Fruit fly (Drosophila melanogaster) whole organism, pupa: Measurements from ENCODE around the gene CG9932.

Source experiments
- CG10348 ChIP-seq: fragments of 200-800 bp; sonication (Bioruptor generic); IDR thresholded peaks from 2 replicates; pipeline ENCODE4 v1.3.6; 2022; ENCODE audit warnings: missing biosample characterization, missing genetic modification characterization
- CG13204 ChIP-seq: fragments of 200-800 bp; sonication (Bioruptor generic); optimal IDR thresholded peaks from 2 replicates; lab custom pipeline; 2018; ENCODE audit warnings: missing biosample characterization, mild to moderate bottlenecking, missing genetic modification characterization, moderate library complexity
- CG14655 ChIP-seq: fragments of 200-800 bp; sonication (Bioruptor generic); optimal IDR thresholded peaks from 3 replicates; lab custom pipeline; 2017; ENCODE audit warnings: mild to moderate bottlenecking, missing biosample characterization, missing genetic modification reagents, missing genetic modification characterization
- CG15710 ChIP-seq: fragments of 200-800 bp; sonication (Bioruptor generic); optimal IDR thresholded peaks from 2 replicates; lab custom pipeline; 2018; ENCODE audit warnings: missing biosample characterization, mild to moderate bottlenecking, missing genetic modification characterization, moderate library complexity
- CG17806 ChIP-seq: fragments of 200-800 bp; sonication (Bioruptor generic); optimal IDR thresholded peaks from 2 replicates; lab custom pipeline; 2018; ENCODE audit warnings: missing biosample characterization, mild to moderate bottlenecking, missing genetic modification characterization, moderate library complexity
- CG32121 ChIP-seq: fragments of 200-800 bp; sonication (Bioruptor generic); IDR thresholded peaks from 2 replicates; pipeline ENCODE4 v1.3.6; 2022; ENCODE audit warnings: missing biosample characterization, missing genetic modification characterization
- CG34367 ChIP-seq: fragments of 200-800 bp; sonication (Bioruptor generic); optimal IDR thresholded peaks from 2 replicates; lab custom pipeline; 2018; ENCODE audit warnings: missing biosample characterization, mild to moderate bottlenecking, missing genetic modification characterization
- CG9948 ChIP-seq: fragments of 200-800 bp; sonication (Bioruptor generic); optimal IDR thresholded peaks from 2 replicates; lab custom pipeline; 2018; ENCODE audit warnings: missing biosample characterization, mild to moderate bottlenecking, missing genetic modification characterization, moderate library complexity
- D1 ChIP-seq: fragments of 200-800 bp; sonication (Bioruptor generic); optimal IDR thresholded peaks from 2 replicates; lab custom pipeline; 2018; ENCODE audit warnings: missing biosample characterization, mild to moderate bottlenecking, missing genetic modification characterization, moderate library complexity
- EcR ChIP-seq: fragments of 200-800 bp; sonication (Bioruptor generic); optimal IDR thresholded peaks from 3 replicates; lab custom pipeline; 2019; ENCODE audit warnings: missing biosample characterization, missing genetic modification characterization, mild to moderate bottlenecking, moderate library complexity, missing genetic modification reagents
- Ets98B ChIP-seq: fragments of 200-800 bp; sonication (Bioruptor generic); IDR thresholded peaks from 2 replicates; pipeline ENCODE4 v1.3.6; 2022; ENCODE audit warnings: missing biosample characterization, missing genetic modification characterization
- Pif1A ChIP-seq: fragments of 200-800 bp; sonication (Bioruptor generic); optimal IDR thresholded peaks from 3 replicates; lab custom pipeline; 2016; ENCODE audit warnings: missing biosample characterization, missing genetic modification characterization
- Pif1B ChIP-seq: fragments of 200-800 bp; sonication (Bioruptor generic); optimal IDR thresholded peaks from 3 replicates; lab custom pipeline; 2016; ENCODE audit warnings: missing biosample characterization, missing genetic modification characterization

DNA sequence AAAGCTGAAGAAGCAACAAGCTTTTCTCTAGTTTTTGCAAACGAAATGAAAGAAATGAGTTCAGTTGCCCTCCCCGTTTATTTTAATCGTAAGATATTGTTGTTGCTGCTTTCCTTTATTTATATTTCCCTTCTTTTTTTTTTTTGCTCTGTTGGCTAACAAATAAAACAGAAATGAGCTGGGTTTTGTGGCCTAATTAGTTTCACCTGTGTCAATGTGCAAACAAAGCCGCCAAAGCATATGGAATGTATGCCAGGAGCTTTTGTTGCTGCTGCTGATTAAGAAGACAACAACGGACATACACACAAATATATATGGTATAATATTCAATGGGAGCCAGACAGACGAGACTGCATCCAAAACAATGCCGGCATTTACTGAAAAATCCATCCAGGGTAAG is 22.2 kb upstream of the CG9932 start:
- TF ChIP-seq D1 (no peak), CG17806 (no peak), CG15710 (tag; lab: Kevin White, UChicago) (no peak), CG10348 (GFP tag; lab: Robert Waterston, UW) (no peak), Pif1B (GFP tag; lab: Kevin White, UChicago) (no peak), Pif1A (GFP tag; lab: Kevin White, UChicago) (no peak), CG13204 (no peak), EcR (GFP tag; lab: Kevin White, UChicago) (no peak), CG34367 (tag; lab: Kevin White, UChicago) (no peak), CG32121 (GFP tag; lab: Robert Waterston, UW) (no peak), Ets98B (GFP tag; lab: Robert Waterston, UW) (no peak), CG9948 (no peak), CG14655 (GFP tag; lab: Kevin White, UChicago) (no peak)
